Worm (Caenorhabditis elegans): ENCODE results near the gene C37H5.13.

C37H5.13 gene

DNA sequence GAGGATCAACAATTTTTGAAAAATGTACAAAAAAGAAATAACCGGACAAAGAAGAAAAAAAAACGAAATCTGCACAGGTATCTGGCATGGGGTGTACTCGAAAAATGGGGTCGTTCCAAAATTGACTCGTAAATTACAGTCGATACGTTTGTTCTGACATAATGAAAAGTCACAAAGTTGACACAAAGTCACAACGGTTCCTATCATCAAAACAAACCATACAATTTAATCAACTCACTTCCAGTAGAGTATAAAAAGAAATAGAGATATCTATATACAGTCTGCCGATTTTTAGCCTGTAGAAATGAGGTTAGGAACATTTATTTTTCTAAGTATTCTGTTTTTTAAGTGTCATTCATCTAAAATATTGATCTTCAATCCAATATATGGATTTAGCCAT lies 21.7 kb upstream of the C37H5.13 start, which contains the start of gene T19H12.12:
T19H12.12 (plus strand) TSS at position 301 of the 400 bp plus-strand sequence.
- no peak for TF ChIP-seq W03F9.2 (tag; optimal IDR thresholded peaks at IDR 0.05)
- TF ChIP-seq dao-5 (tag; optimal IDR thresholded peaks at IDR 0.05): no peak
- TF ChIP-seq him-1 (tag; optimal IDR thresholded peaks at IDR 0.05): no peak

DNA sequence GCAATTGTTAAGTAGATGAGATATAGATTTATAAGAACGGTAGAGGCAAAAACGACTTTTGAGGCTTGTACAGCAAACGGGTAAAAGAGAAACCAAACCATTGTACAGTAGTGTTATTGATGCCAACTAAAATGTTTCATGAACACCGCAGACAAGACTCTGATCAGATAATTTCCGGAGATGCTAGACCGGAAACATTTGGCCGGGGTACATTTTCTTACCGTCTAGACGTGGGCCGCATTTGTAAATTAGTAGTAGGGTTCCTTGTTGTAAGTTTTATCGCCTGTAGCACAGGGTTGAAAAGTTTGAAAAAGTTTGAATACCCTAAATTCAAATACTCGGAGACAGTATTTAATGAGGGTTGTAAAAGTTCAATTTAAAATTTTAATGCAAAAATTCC lies 18.6 kb upstream of the C37H5.13 start, which contains the start of gene str-32:
str-32 (minus strand) TSS at position 101 of the 400 bp plus-strand sequence.
- TF ChIP-seq him-1 (tag; optimal IDR thresholded peaks at IDR 0.05) (no peak), dao-5 (tag; optimal IDR thresholded peaks at IDR 0.05) (no peak), W03F9.2 (tag; optimal IDR thresholded peaks at IDR 0.05) (no peak)

- TF ChIP-seq him-1 (tag; optimal IDR thresholded peaks at IDR 0.05) (no peak), dao-5 (tag; optimal IDR thresholded peaks at IDR 0.05) (no peak), W03F9.2 (tag; optimal IDR thresholded peaks at IDR 0.05) (no peak)
Measured at ce11 chrV:4879251-4879650, 16.5 kb upstream of the C37H5.13 start, which contains the start of gene T19H12.15. Gene T19H12.15, minus strand, starts transcription at chrV:4879351.

ce11 chrV:4877587-4877986 lies 14.8 kb upstream of the C37H5.13 start, which contains the start of gene T19H12.6:
Gene T19H12.6, minus strand, starts transcription at chrV:4877687.
- TF ChIP-seq W03F9.2 (tag; optimal IDR thresholded peaks at IDR 0.05): no peak
- no peak for TF ChIP-seq dao-5 (tag; optimal IDR thresholded peaks at IDR 0.05)
- no peak for TF ChIP-seq him-1 (tag; optimal IDR thresholded peaks at IDR 0.05)

DNA sequence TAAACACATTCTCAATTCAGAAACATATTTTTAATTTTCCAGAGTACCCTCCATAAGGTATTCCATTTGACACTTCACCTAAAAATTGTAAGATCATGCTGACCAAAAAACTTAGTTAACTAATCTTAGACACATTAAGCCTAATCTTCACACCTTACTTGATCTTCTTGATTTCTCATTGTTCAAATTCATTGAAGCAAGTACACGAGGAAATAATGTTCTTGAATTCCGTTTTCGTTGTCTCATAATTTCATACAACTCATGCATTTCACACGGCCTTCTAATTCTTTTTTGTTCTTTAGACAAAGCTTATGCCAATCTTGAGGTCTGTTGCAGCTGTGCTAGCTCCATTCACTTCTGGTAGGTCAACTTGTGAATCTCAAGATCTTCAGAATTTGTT lies 9.2 kb upstream of the C37H5.13 start, which contains the start of gene srd-33:
srd-33 (plus strand) TSS at position 301 of the 400 bp plus-strand sequence.
- TF ChIP-seq W03F9.2 (tag; optimal IDR thresholded peaks at IDR 0.05): no peak
- TF ChIP-seq dao-5 (tag; optimal IDR thresholded peaks at IDR 0.05): no peak
- TF ChIP-seq him-1 (tag; optimal IDR thresholded peaks at IDR 0.05): no peak

DNA sequence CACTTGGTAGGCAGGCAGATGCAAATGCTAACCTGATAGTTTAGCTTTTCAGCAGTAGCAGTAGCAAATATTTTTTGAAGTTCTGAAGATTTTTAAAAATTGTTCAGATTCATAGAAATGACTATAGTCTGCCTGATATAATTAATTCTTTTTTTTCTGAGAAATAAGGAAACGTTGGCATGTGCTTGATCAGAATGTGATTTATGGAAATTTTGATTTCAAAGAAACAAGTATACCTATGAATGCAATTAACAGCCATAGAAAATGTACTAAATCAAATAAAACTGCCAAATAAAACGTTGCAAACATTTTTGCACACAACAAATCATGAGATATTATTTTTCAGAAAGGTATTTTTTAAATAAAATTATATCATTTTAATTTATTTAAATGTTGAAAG lies 7.9 kb upstream of the C37H5.13 start:
- TF ChIP-seq dao-5 (tag; optimal IDR thresholded peaks at IDR 0.05): no peak
- no peak for TF ChIP-seq him-1 (tag; optimal IDR thresholded peaks at IDR 0.05)
- no peak for TF ChIP-seq W03F9.2 (tag; optimal IDR thresholded peaks at IDR 0.05)

ce11 chrV:4868698-4869097 lies 5.9 kb upstream of the C37H5.13 start:
- TF ChIP-seq him-1 (tag; optimal IDR thresholded peaks at IDR 0.05) (no peak), W03F9.2 (tag; optimal IDR thresholded peaks at IDR 0.05) (no peak), dao-5 (tag; optimal IDR thresholded peaks at IDR 0.05) (no peak)

ce11 chrV:4867535-4867934 lies 4.8 kb upstream of the C37H5.13 start:
- TF ChIP-seq W03F9.2 (tag; optimal IDR thresholded peaks at IDR 0.05) (no peak), dao-5 (tag; optimal IDR thresholded peaks at IDR 0.05) (no peak), him-1 (tag; optimal IDR thresholded peaks at IDR 0.05) (no peak)

DNA sequence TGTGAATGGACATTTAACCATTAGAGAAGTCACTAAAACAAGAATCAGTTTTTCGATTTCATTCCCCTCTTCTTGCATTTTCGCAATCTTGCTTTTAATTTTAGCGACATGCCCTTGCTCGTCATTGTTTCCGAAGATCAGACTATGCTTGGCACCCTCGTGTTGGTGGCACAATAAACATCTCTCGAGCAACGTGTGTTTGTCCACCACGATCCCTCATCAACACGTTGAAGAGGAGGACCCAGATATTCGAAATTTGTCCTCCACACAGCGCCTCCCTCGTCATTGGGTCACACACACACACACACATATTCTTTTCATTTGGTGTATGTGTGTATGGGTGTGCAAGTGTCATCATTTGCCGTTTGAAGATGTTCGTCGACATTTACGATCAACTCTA lies 2.6 kb upstream of the C37H5.13 start, which contains the start of gene srd-32:
srd-32 (plus strand) TSS at position 301 of the 400 bp plus-strand sequence.
- TF ChIP-seq dao-5 (tag; optimal IDR thresholded peaks at IDR 0.05) (no peak), him-1 (tag; optimal IDR thresholded peaks at IDR 0.05) (no peak), W03F9.2 (tag; optimal IDR thresholded peaks at IDR 0.05) (no peak)

DNA sequence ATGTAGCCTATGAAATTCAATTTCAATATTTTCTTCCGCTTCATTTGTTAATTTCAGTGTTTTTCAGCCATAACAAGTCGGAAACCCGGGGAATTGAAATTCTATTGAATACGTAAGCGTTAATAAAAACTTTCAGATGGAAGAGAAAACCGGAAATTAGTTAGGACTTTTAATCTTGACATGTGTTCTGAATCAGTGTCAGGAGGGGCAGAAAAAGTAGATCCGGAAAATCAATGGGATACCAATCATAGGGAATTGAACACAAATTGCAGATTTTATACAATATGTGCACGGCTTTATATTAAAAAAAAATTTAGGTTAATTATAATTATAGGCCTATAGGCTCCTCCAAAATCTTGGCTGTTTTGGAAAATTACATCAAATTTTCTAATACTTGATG lies 1.6 kb upstream of the C37H5.13 start:
- TF ChIP-seq him-1 (tag; optimal IDR thresholded peaks at IDR 0.05) (no peak), dao-5 (tag; optimal IDR thresholded peaks at IDR 0.05) (no peak)

- TF ChIP-seq him-1 (tag; optimal IDR thresholded peaks at IDR 0.05): no peak
- no peak for TF ChIP-seq dao-5 (tag; optimal IDR thresholded peaks at IDR 0.05)
- no peak for TF ChIP-seq W03F9.2 (tag; optimal IDR thresholded peaks at IDR 0.05)
Measured at ce11 chrV:4860525-4860924, 2.2 kb downstream of the C37H5.13 start.

ce11 chrV:4857561-4857960 lies 5.2 kb downstream of the C37H5.13 start:
- TF ChIP-seq dao-5 (tag; optimal IDR thresholded peaks at IDR 0.05) (no peak), W03F9.2 (tag; optimal IDR thresholded peaks at IDR 0.05) (no peak), him-1 (tag; optimal IDR thresholded peaks at IDR 0.05) (no peak)

DNA sequence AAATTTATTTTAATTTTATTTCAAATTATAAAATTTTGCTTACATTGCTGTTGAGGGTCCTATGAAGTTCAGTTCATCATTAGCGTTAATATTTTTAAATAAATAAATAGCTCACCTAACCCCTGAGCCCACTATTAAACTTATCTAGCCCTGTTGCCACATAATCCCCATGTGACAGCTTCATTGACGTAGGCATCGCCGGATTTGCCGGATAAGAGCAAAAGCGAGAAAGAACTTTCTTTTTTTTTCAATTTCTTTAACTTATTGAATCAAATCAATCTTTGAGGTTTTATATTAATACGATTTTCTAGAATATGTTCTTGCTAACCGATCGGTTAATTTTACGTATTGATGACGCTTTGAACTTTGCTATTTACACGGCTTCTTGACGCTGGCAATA lies 10.8 kb downstream of the C37H5.13 start:
- TF ChIP-seq dao-5 (tag; optimal IDR thresholded peaks at IDR 0.05) (no peak), W03F9.2 (tag; optimal IDR thresholded peaks at IDR 0.05) (no peak), him-1 (tag; optimal IDR thresholded peaks at IDR 0.05) (no peak)

ce11 chrV:4851138-4851537 lies 11.6 kb downstream of the C37H5.13 start, which contains the start of gene nex-4:
Gene nex-4, plus strand, starts transcription at chrV:4851438.
- TF ChIP-seq W03F9.2 (tag; optimal IDR thresholded peaks at IDR 0.05): no peak

DNA sequence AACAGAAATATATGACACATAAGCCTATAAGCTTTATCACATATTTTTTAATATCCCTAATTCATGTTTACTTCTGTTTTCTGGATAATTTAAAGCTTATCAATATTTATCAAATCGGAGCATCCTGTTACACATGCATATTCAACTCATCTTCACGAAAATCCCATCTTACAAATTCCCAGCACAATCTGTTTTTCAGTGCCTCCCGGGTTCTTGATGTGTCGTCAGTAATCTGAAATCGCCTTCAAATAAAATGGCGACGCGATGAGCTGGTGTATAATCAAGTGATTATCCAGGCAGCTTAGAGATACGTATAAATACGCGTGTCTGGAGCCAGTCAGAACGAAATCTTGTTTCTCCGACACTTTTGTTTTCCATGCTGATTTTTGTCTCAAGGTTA lies 12.3 kb downstream of the C37H5.13 start:
- TF ChIP-seq him-1 (tag; optimal IDR thresholded peaks at IDR 0.05) (no peak), dao-5 (tag; optimal IDR thresholded peaks at IDR 0.05) (no peak), W03F9.2 (tag; optimal IDR thresholded peaks at IDR 0.05) (no peak)
